Worm (Caenorhabditis elegans) whole organism, mixed stage, embryonic: Measurements from ENCODE around the gene B0244.16.

Experiments
- M03D4.4 ChIP-seq: sonication (generic microtip); optimal IDR thresholded peaks from 2 replicates; lab custom pipeline; 2017; ENCODE audit warnings: mild to moderate bottlenecking, missing genetic modification characterization, missing compliant biosample characterization
- bed-3 ChIP-seq: fragments of 200-800 bp; sonication (Bioruptor generic); optimal IDR thresholded peaks from 3 replicates; lab custom pipeline; 2018; ENCODE audit warnings: mild to moderate bottlenecking, missing genetic modification characterization, moderate library complexity, missing compliant biosample characterization
- blmp-1 ChIP-seq: fragments of 150-350 bp; optimal IDR thresholded peaks from 2 replicates; lab custom pipeline; 2014; ENCODE audit warnings: missing biosample characterization, missing genetic modification characterization
- nhr-12 ChIP-seq: fragments of 150-350 bp; optimal IDR thresholded peaks from 2 replicates; lab custom pipeline; 2014; ENCODE audit warnings: missing biosample characterization, missing genetic modification characterization
- nhr-237 ChIP-seq: fragments of 150-350 bp; optimal IDR thresholded peaks from 2 replicates; lab custom pipeline; 2014; ENCODE audit warnings: missing biosample characterization, missing genetic modification characterization
- nhr-76 ChIP-seq: sonication (generic microtip); optimal IDR thresholded peaks from 2 replicates; lab custom pipeline; 2017; ENCODE audit warnings: missing biosample characterization, missing genetic modification characterization
- sptf-1 ChIP-seq: sonication (generic microtip); optimal IDR thresholded peaks from 2 replicates; lab custom pipeline; 2017; ENCODE audit warnings: mild to moderate bottlenecking, missing genetic modification characterization, moderate library complexity, missing compliant biosample characterization
- unc-39 ChIP-seq: fragments of 150-350 bp; optimal IDR thresholded peaks from 2 replicates; lab custom pipeline; 2014; ENCODE audit warnings: missing biosample characterization, missing genetic modification characterization
- unc-62 ChIP-seq: fragments of 150-350 bp; optimal IDR thresholded peaks from 2 replicates; lab custom pipeline; 2014; ENCODE audit warnings: missing biosample characterization, missing genetic modification reagents, missing genetic modification characterization
- ztf-11 ChIP-seq: fragments of 150-350 bp; optimal IDR thresholded peaks from 2 replicates; lab custom pipeline; 2014; ENCODE audit warnings: missing biosample characterization, missing genetic modification characterization

DNA sequence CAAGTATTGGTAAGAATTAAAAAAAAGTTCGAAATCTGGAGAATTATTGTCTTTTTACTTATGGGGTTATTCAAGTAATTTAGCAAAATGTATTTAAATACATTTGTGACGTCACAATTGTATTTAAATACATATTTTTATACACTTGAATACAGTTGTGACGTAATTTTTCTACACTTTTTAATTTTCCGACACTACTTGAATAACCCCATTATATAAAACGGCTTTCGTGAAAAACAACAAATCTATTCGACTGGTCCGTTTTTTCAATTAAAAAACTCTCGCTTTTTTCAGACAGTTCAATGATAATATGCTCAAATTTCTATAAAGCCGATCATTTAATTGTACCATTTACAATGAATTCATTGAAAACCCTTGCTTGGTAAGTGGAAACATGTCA, 9.7 kb downstream of the B0244.16 start:
- TF ChIP-seq M03D4.4: no peak
- no peak for TF ChIP-seq unc-62 (GFP tag; lab: Kevin White, UChicago)
- no peak for TF ChIP-seq nhr-237 (tag; lab: Kevin White, UChicago)
- no peak for TF ChIP-seq ztf-11 (tag; lab: Kevin White, UChicago)
- TF ChIP-seq nhr-76 (tag; lab: Kevin White, UChicago): no peak
- no peak for TF ChIP-seq sptf-1 (tag; lab: Kevin White, UChicago)
- no peak for TF ChIP-seq nhr-12 (tag; lab: Kevin White, UChicago)
- no peak for TF ChIP-seq unc-39 (tag; lab: Kevin White, UChicago)
- no peak for TF ChIP-seq blmp-1
- TF ChIP-seq bed-3 (GFP tag; lab: Kevin White, UChicago): no peak
